Worm (Caenorhabditis elegans) whole organism, early embryonic: Measurements from ENCODE around the gene spe-19.

Experiments
- B0310.2 ChIP-seq: sonication (generic microtip); optimal IDR thresholded peaks from 2 replicates; lab custom pipeline; 2016; ENCODE audit warnings: mild to moderate bottlenecking, missing genetic modification characterization, missing compliant biosample characterization
- F13C5.2 ChIP-seq: sonication (generic microtip); optimal IDR thresholded peaks from 2 replicates; lab custom pipeline; 2017; ENCODE audit warnings: mild to moderate bottlenecking, missing genetic modification characterization, inconsistent platforms, missing compliant biosample characterization
- aly-1 ChIP-seq: sonication (generic microtip); optimal IDR thresholded peaks from 2 replicates; lab custom pipeline; 2016; ENCODE audit warnings: missing genetic modification characterization, missing compliant biosample characterization
- ama-1 ChIP-seq: fragments of 150-350 bp; optimal IDR thresholded peaks from 2 replicates; lab custom pipeline; 2014
- ceh-13 ChIP-seq: fragments of 200-800 bp; sonication (Bioruptor generic); optimal IDR thresholded peaks from 2 replicates; lab custom pipeline; 2018; ENCODE audit warnings: mild to moderate bottlenecking, missing genetic modification characterization, missing compliant biosample characterization
- ceh-36 ChIP-seq: sonication (generic microtip); optimal IDR thresholded peaks from 2 replicates; lab custom pipeline; 2016; ENCODE audit warnings: missing genetic modification characterization, inconsistent platforms, missing compliant biosample characterization
- ets-7 ChIP-seq: sonication (generic microtip); optimal IDR thresholded peaks from 2 replicates; lab custom pipeline; 2016; ENCODE audit warnings: missing genotype, missing genetic modification characterization, missing compliant biosample characterization
- flt-1 ChIP-seq: fragments of 200-800 bp; sonication (Bioruptor generic); IDR thresholded peaks from 2 replicates; pipeline ENCODE4 v1.3.6; 2022; ENCODE audit warnings: missing genetic modification characterization, missing compliant biosample characterization
- hmbx-1 ChIP-seq: sonication (generic microtip); optimal IDR thresholded peaks from 2 replicates; lab custom pipeline; 2016; ENCODE audit warnings: mild to moderate bottlenecking, missing genetic modification characterization, missing compliant biosample characterization
- hmg-4 ChIP-seq: fragments of 200-800 bp; sonication (Bioruptor generic); optimal IDR thresholded peaks from 2 replicates; lab custom pipeline; 2018; ENCODE audit warnings: mild to moderate bottlenecking, missing genetic modification characterization, missing compliant biosample characterization
- hnd-1 ChIP-seq: sonication (generic microtip); optimal IDR thresholded peaks from 2 replicates; lab custom pipeline; 2016; ENCODE audit warnings: missing genetic modification characterization, missing compliant biosample characterization
- pes-1 ChIP-seq: fragments of 200-800 bp; sonication (Bioruptor generic); IDR thresholded peaks from 2 replicates; pipeline ENCODE4 v1.3.6; 2022; ENCODE audit warnings: missing genetic modification reagents, missing genetic modification characterization, missing compliant biosample characterization
- scrt-1 ChIP-seq: fragments of 200-800 bp; sonication (Bioruptor generic); IDR thresholded peaks from 2 replicates; pipeline ENCODE4 v1.3.6; 2022; ENCODE audit warnings: missing genetic modification characterization, missing compliant biosample characterization
- sea-1 ChIP-seq: fragments of 200-800 bp; sonication (Bioruptor generic); conservative IDR thresholded peaks from 2 replicates; pipeline ENCODE4 v1.3.6; 2022; ENCODE audit warnings: missing genetic modification characterization, missing compliant biosample characterization
- tbx-11 ChIP-seq: fragments of 200-800 bp; sonication (Bioruptor generic); IDR thresholded peaks from 2 replicates; pipeline ENCODE4 v1.3.6; 2022; ENCODE audit warnings: missing genetic modification characterization, missing compliant biosample characterization
- tbx-37 ChIP-seq: fragments of 200-800 bp; sonication (Bioruptor generic); conservative IDR thresholded peaks from 2 replicates; pipeline ENCODE4 v1.3.6; 2022; ENCODE audit warnings: missing genetic modification reagents, missing genetic modification characterization, missing compliant biosample characterization
- tra-4 ChIP-seq: sonication (generic microtip); optimal IDR thresholded peaks from 2 replicates; lab custom pipeline; 2017; ENCODE audit warnings: missing genetic modification characterization, missing compliant biosample characterization

The spe-19 gene

ce11 chrV:20047310-20047709 lies at the start of gene spe-19:
TSS of gene spe-19 (minus strand) at chrV:20047410.
- TF ChIP-seq hmg-4 (GFP tag; lab: Kevin White, UChicago) (no peak), aly-1 (tag; lab: Kevin White, UChicago) (no peak), hmbx-1 (no peak), ets-7 (no peak), ceh-36 (tag; lab: Kevin White, UChicago) (no peak)

ce11 chrV:20094908-20095307 lies 47.7 kb upstream of the spe-19 start, which contains the start of gene nlp-69:
TSS of gene nlp-69 (minus strand) at chrV:20095008.
- TF ChIP-seq tbx-37: no peak
- TF ChIP-seq aly-1 (tag; lab: Kevin White, UChicago): no peak
- TF ChIP-seq ets-7: no peak
- no peak for TF ChIP-seq scrt-1 (GFP tag; lab: Robert Waterston, UW)
- TF ChIP-seq ama-1 (lab: Kevin White, UChicago): no peak
- TF ChIP-seq F13C5.2 (tag; lab: Kevin White, UChicago): no peak
- TF ChIP-seq ceh-13: no peak
- TF ChIP-seq tra-4: no peak
- no peak for TF ChIP-seq B0310.2 (tag; lab: Kevin White, UChicago)
- TF ChIP-seq ceh-36 (tag; lab: Kevin White, UChicago): no peak
- TF ChIP-seq hmg-4 (GFP tag; lab: Kevin White, UChicago): no peak
- TF ChIP-seq sea-1: no peak
- no peak for TF ChIP-seq tbx-11 (GFP tag; lab: Robert Waterston, UW)
- TF ChIP-seq pes-1 (GFP tag; lab: Robert Waterston, UW): no peak

ce11 chrV:20093940-20094339 lies 46.7 kb upstream of the spe-19 start:
- no peak for TF ChIP-seq hmbx-1
- TF ChIP-seq hmg-4 (GFP tag; lab: Kevin White, UChicago): no peak
- TF ChIP-seq pes-1 (GFP tag; lab: Robert Waterston, UW): no peak
- no peak for TF ChIP-seq tbx-11 (GFP tag; lab: Robert Waterston, UW)
- no peak for TF ChIP-seq tra-4
- no peak for TF ChIP-seq scrt-1 (GFP tag; lab: Robert Waterston, UW)
- no peak for TF ChIP-seq F13C5.2 (tag; lab: Kevin White, UChicago)
- no peak for TF ChIP-seq hnd-1 (tag; lab: Kevin White, UChicago)
- TF ChIP-seq ama-1 (lab: Kevin White, UChicago): no peak
- no peak for TF ChIP-seq sea-1
- TF ChIP-seq ets-7: no peak
- no peak for TF ChIP-seq ceh-13
- no peak for TF ChIP-seq tbx-37
- TF ChIP-seq ceh-36 (tag; lab: Kevin White, UChicago): no peak
- no peak for TF ChIP-seq B0310.2 (tag; lab: Kevin White, UChicago)
- no peak for TF ChIP-seq aly-1 (tag; lab: Kevin White, UChicago)
- no peak for TF ChIP-seq flt-1 (GFP tag; lab: Robert Waterston, UW)

- TF ChIP-seq hmbx-1: no peak
These were observed 43.6 kb upstream of the spe-19 start, which contains the start of the genes dcs-1 and sec-23 for ce11 chrV:20090698-20091313. TSS of gene dcs-1 (minus strand) at chrV:20090743. TSS of gene sec-23 (plus strand) at chrV:20091263.

ce11 chrV:20087635-20088034 lies 40.4 kb upstream of the spe-19 start, which contains the start of gene fre-1:
TSS of gene fre-1 (minus strand) at chrV:20087735.
- TF ChIP-seq F13C5.2 (tag; lab: Kevin White, UChicago) (no peak), B0310.2 (tag; lab: Kevin White, UChicago) (no peak), aly-1 (tag; lab: Kevin White, UChicago) (no peak), scrt-1 (GFP tag; lab: Robert Waterston, UW) (no peak), ama-1 (lab: Kevin White, UChicago) (no peak), hmbx-1 (no peak), hmg-4 (GFP tag; lab: Kevin White, UChicago) (no peak), flt-1 (GFP tag; lab: Robert Waterston, UW) (no peak), hnd-1 (tag; lab: Kevin White, UChicago) (no peak)

ce11 chrV:20074345-20074744 lies 27.1 kb upstream of the spe-19 start:
- no peak for TF ChIP-seq sea-1
- TF ChIP-seq hnd-1 (tag; lab: Kevin White, UChicago): no peak
- no peak for TF ChIP-seq pes-1 (GFP tag; lab: Robert Waterston, UW)
- no peak for TF ChIP-seq tbx-37
- TF ChIP-seq ceh-36 (tag; lab: Kevin White, UChicago): no peak
- no peak for TF ChIP-seq ets-7
- TF ChIP-seq ama-1 (lab: Kevin White, UChicago): no peak
- TF ChIP-seq scrt-1 (GFP tag; lab: Robert Waterston, UW): no peak
- no peak for TF ChIP-seq hmbx-1
- no peak for TF ChIP-seq flt-1 (GFP tag; lab: Robert Waterston, UW)
- no peak for TF ChIP-seq tbx-11 (GFP tag; lab: Robert Waterston, UW)
- TF ChIP-seq tra-4: no peak

ce11 chrV:20068389-20068788 lies 21.2 kb upstream of the spe-19 start:
- TF ChIP-seq aly-1 (tag; lab: Kevin White, UChicago): no peak
- TF ChIP-seq tbx-37: no peak
- no peak for TF ChIP-seq B0310.2 (tag; lab: Kevin White, UChicago)

- no peak for TF ChIP-seq hmg-4 (GFP tag; lab: Kevin White, UChicago)
- TF ChIP-seq aly-1 (tag; lab: Kevin White, UChicago): no peak
- TF ChIP-seq scrt-1 (GFP tag; lab: Robert Waterston, UW): no peak
- TF ChIP-seq B0310.2 (tag; lab: Kevin White, UChicago): no peak
- TF ChIP-seq ets-7: no peak
- no peak for TF ChIP-seq tbx-11 (GFP tag; lab: Robert Waterston, UW)
- TF ChIP-seq ceh-13: no peak
- no peak for TF ChIP-seq tra-4
These were observed 19.9 kb upstream of the spe-19 start for ce11 chrV:20067075-20067474.
